Worm (Caenorhabditis elegans) whole organism, early embryonic: Measurements from ENCODE around the gene Y39B6A.29.

ENCODE experiments used
- B0310.2 ChIP-seq: sonication (generic microtip); optimal IDR thresholded peaks from 2 replicates; lab custom pipeline; 2016; ENCODE audit warnings: mild to moderate bottlenecking, missing genetic modification characterization, missing compliant biosample characterization
- ama-1 ChIP-seq: fragments of 150-350 bp; optimal IDR thresholded peaks from 2 replicates; lab custom pipeline; 2014
- flt-1 ChIP-seq: fragments of 200-800 bp; sonication (Bioruptor generic); IDR thresholded peaks from 2 replicates; pipeline ENCODE4 v1.3.6; 2022; ENCODE audit warnings: missing genetic modification characterization, missing compliant biosample characterization
- hmbx-1 ChIP-seq: sonication (generic microtip); optimal IDR thresholded peaks from 2 replicates; lab custom pipeline; 2016; ENCODE audit warnings: mild to moderate bottlenecking, missing genetic modification characterization, missing compliant biosample characterization
- hmg-4 ChIP-seq: fragments of 200-800 bp; sonication (Bioruptor generic); optimal IDR thresholded peaks from 2 replicates; lab custom pipeline; 2018; ENCODE audit warnings: mild to moderate bottlenecking, missing genetic modification characterization, missing compliant biosample characterization
- hnd-1 ChIP-seq: sonication (generic microtip); optimal IDR thresholded peaks from 2 replicates; lab custom pipeline; 2016; ENCODE audit warnings: missing genetic modification characterization, missing compliant biosample characterization
- pes-1 ChIP-seq: fragments of 200-800 bp; sonication (Bioruptor generic); IDR thresholded peaks from 2 replicates; pipeline ENCODE4 v1.3.6; 2022; ENCODE audit warnings: missing genetic modification reagents, missing genetic modification characterization, missing compliant biosample characterization
- sea-1 ChIP-seq: fragments of 200-800 bp; sonication (Bioruptor generic); conservative IDR thresholded peaks from 2 replicates; pipeline ENCODE4 v1.3.6; 2022; ENCODE audit warnings: missing genetic modification characterization, missing compliant biosample characterization
- tbx-11 ChIP-seq: fragments of 200-800 bp; sonication (Bioruptor generic); IDR thresholded peaks from 2 replicates; pipeline ENCODE4 v1.3.6; 2022; ENCODE audit warnings: missing genetic modification characterization, missing compliant biosample characterization
- tbx-37 ChIP-seq: fragments of 200-800 bp; sonication (Bioruptor generic); conservative IDR thresholded peaks from 2 replicates; pipeline ENCODE4 v1.3.6; 2022; ENCODE audit warnings: missing genetic modification reagents, missing genetic modification characterization, missing compliant biosample characterization

DNA sequence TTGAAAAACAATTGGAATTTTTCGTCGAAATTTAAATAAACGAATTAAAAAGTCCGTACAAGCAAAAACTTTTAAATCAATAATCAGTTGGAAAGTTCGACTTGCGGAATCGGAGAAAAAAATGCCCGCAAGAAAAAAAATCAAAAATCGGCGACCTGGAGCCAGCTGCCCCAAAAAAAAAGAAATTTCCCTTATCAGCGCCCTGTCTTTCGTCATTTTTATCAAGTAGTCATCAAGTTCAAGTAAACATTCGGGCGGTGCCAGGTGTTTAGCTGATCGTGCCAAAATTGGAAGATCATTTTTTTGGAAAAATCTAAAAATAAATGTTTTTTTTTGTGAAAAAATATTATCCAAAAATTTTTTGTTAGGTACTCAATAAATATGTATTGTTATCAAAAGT is 46.3 kb downstream of the Y39B6A.29 start:
- TF ChIP-seq ama-1 (no peak), hnd-1 (tag; lab: Kevin White, UChicago) (no peak), hmbx-1 (no peak), hmg-4 (GFP tag; lab: Kevin White, UChicago) (no peak), tbx-37 (GFP tag; lab: Robert Waterston, UW) (no peak), sea-1 (GFP tag; lab: Robert Waterston, UW) (no peak), pes-1 (no peak), flt-1 (GFP tag; lab: Robert Waterston, UW) (no peak), tbx-11 (no peak), B0310.2 (tag; lab: Kevin White, UChicago) (no peak)
